Fruit fly (Drosophila melanogaster) whole organism, embryonic: Measurements from ENCODE around the gene Ubc7.

Source experiments
- Adf1 ChIP-seq: fragments of 200-800 bp; sonication (Bioruptor generic); IDR thresholded peaks from 2 replicates; pipeline ENCODE4 v1.3.6; 2022; ENCODE audit warnings: missing biosample characterization, missing genetic modification characterization
- Atf-2 ChIP-seq: fragments of 200-800 bp; sonication (Bioruptor generic); optimal IDR thresholded peaks from 2 replicates; lab custom pipeline; 2016; ENCODE audit warnings: missing biosample characterization, missing genetic modification characterization
- Bdp1 ChIP-seq: fragments of 200-800 bp; sonication (Bioruptor generic); optimal IDR thresholded peaks from 3 replicates; lab custom pipeline; 2016; ENCODE audit warnings: missing biosample characterization, missing genetic modification characterization
- Blimp-1 ChIP-seq: fragments of 200-800 bp; sonication (Bioruptor generic); optimal IDR thresholded peaks from 3 replicates; lab custom pipeline; 2018; ENCODE audit warnings: missing biosample characterization, missing genetic modification characterization, mild to moderate bottlenecking, moderate library complexity, missing genetic modification reagents
- CG12155 ChIP-seq: fragments of 200-800 bp; sonication (Bioruptor generic); optimal IDR thresholded peaks from 3 replicates; lab custom pipeline; 2016; ENCODE audit warnings: missing biosample characterization, missing genetic modification characterization
- CG12659 ChIP-seq: fragments of 200-800 bp; sonication (Bioruptor generic); optimal IDR thresholded peaks from 3 replicates; lab custom pipeline; 2017; ENCODE audit warnings: mild to moderate bottlenecking, missing biosample characterization, missing genetic modification reagents, missing genetic modification characterization
- CG12769 ChIP-seq: fragments of 200-800 bp; sonication (Bioruptor generic); optimal IDR thresholded peaks from 2 replicates; lab custom pipeline; 2019; ENCODE audit warnings: missing biosample characterization, mild to moderate bottlenecking, missing genetic modification characterization, moderate library complexity
- CG1529 ChIP-seq: fragments of 200-800 bp; sonication (Bioruptor generic); optimal IDR thresholded peaks from 3 replicates; lab custom pipeline; 2018; ENCODE audit warnings: missing biosample characterization, missing genetic modification characterization
- CG16863 ChIP-seq: fragments of 200-800 bp; sonication (Bioruptor generic); optimal IDR thresholded peaks from 3 replicates; lab custom pipeline; 2016; ENCODE audit warnings: missing biosample characterization, missing genetic modification characterization
- CG17612 ChIP-seq: fragments of 200-800 bp; sonication (Bioruptor generic); IDR thresholded peaks from 2 replicates; pipeline ENCODE4 v1.3.6; 2022; ENCODE audit warnings: missing biosample characterization, missing genetic modification characterization
- CG18262 ChIP-seq: fragments of 200-800 bp; optimal IDR thresholded peaks from 3 replicates; lab custom pipeline; 2019; ENCODE audit warnings: missing biosample characterization, mild to moderate bottlenecking, missing genetic modification characterization, moderate library complexity
- CG32772 ChIP-seq: fragments of 200-800 bp; sonication (Bioruptor generic); IDR thresholded peaks from 2 replicates; pipeline ENCODE4 v1.3.6; 2022; ENCODE audit warnings: missing biosample characterization, missing genetic modification characterization
- CG5953 ChIP-seq: fragments of 200-800 bp; sonication (Bioruptor generic); IDR thresholded peaks from 2 replicates; pipeline ENCODE4 v1.3.6; 2022; ENCODE audit warnings: missing biosample characterization, missing genetic modification characterization
- CTCF ChIP-seq: fragments of 200-800 bp; sonication (Bioruptor generic); optimal IDR thresholded peaks from 2 replicates; lab custom pipeline; 2017; ENCODE audit warnings: missing biosample characterization, mild to moderate bottlenecking, missing genetic modification characterization, moderate library complexity
- CrebB ChIP-seq: fragments of 200-800 bp; sonication (Bioruptor generic); optimal IDR thresholded peaks from 3 replicates; lab custom pipeline; 2018; ENCODE audit warnings: missing biosample characterization, mild to moderate bottlenecking, missing genetic modification characterization
- D19A ChIP-seq: fragments of 200-800 bp; optimal IDR thresholded peaks from 3 replicates; lab custom pipeline; 2019; ENCODE audit warnings: missing biosample characterization, mild to moderate bottlenecking, missing genetic modification characterization, moderate library complexity
- Dbx ChIP-seq: fragments of 200-800 bp; sonication (Bioruptor generic); IDR thresholded peaks from 3 replicates; pipeline ENCODE4 v1.3.6; 2022; ENCODE audit warnings: missing biosample characterization, missing genetic modification characterization
- Doc3 ChIP-seq: fragments of 200-800 bp; sonication (Bioruptor generic); IDR thresholded peaks from 3 replicates; pipeline ENCODE4 v1.3.6; 2022; ENCODE audit warnings: missing biosample characterization, missing genetic modification characterization; ENCODE audit not compliant: partially characterized antibody
- Dp ChIP-seq: fragments of 200-800 bp; sonication (Bioruptor generic); optimal IDR thresholded peaks from 2 replicates; lab custom pipeline; 2018; ENCODE audit warnings: missing biosample characterization, mild to moderate bottlenecking, missing genetic modification characterization, moderate library complexity
- HLH4C ChIP-seq: fragments of 200-800 bp; sonication (Bioruptor generic); IDR thresholded peaks from 3 replicates; pipeline ENCODE4 v1.3.6; 2022; ENCODE audit warnings: missing biosample characterization, missing genetic modification characterization; ENCODE audit not compliant: partially characterized antibody
- HmgD ChIP-seq: fragments of 200-800 bp; sonication (Bioruptor generic); optimal IDR thresholded peaks from 3 replicates; lab custom pipeline; 2016; ENCODE audit warnings: missing biosample characterization, missing genetic modification characterization
- Hr78 ChIP-seq, 2 experiments: fragments of 200-800 bp in 1 of 2; fragments of >200 bp in 1 of 2; sonication (Bioruptor generic) in 1 of 2; optimal IDR thresholded peaks; 2 replicates each; lab custom pipeline; 2017 to 2019; ENCODE audit warnings: missing biosample characterization in 2 of 2, missing genetic modification characterization in 2 of 2, mild to moderate bottlenecking in 1 of 2, moderate library complexity in 1 of 2
- Hsf ChIP-seq: fragments of 200-800 bp; sonication (Bioruptor generic); optimal IDR thresholded peaks from 3 replicates; lab custom pipeline; 2016; ENCODE audit warnings: missing biosample characterization, missing genetic modification characterization
- NFAT ChIP-seq: fragments of 200-800 bp; sonication (Bioruptor generic); IDR thresholded peaks from 2 replicates; pipeline ENCODE4 v1.3.6; 2022; ENCODE audit warnings: missing biosample characterization, missing genetic modification characterization
- Ssrp ChIP-seq: fragments of 200-800 bp; sonication (Bioruptor generic); optimal IDR thresholded peaks from 2 replicates; lab custom pipeline; 2018; ENCODE audit warnings: missing biosample characterization, mild to moderate bottlenecking, missing genetic modification characterization, moderate library complexity
- Stat92E ChIP-seq, 3 experiments: fragments of >200 bp in 2 of 3; fragments of 200-800 bp in 1 of 3; sonication (Bioruptor generic) in 1 of 3; optimal IDR thresholded peaks; 2 replicates each; lab custom pipeline; 2017 to 2019; ENCODE audit warnings: missing biosample characterization in 3 of 3, missing genetic modification characterization in 3 of 3, mild to moderate bottlenecking in 1 of 3, moderate library complexity in 1 of 3
- Trl ChIP-seq, 3 experiments: fragments of >200 bp in 2 of 3; fragments of 200-800 bp in 1 of 3; sonication (Bioruptor generic) in 1 of 3; optimal IDR thresholded peaks; 2 replicates in 1 of 3; 3 replicates in 2 of 3; lab custom pipeline; 2016 to 2017; ENCODE audit warnings: missing biosample characterization in 1 of 3, missing genetic modification characterization in 1 of 3
- Usf ChIP-seq: fragments of 200-800 bp; sonication (Bioruptor generic); optimal IDR thresholded peaks from 2 replicates; lab custom pipeline; 2017; ENCODE audit warnings: missing genotype, missing biosample characterization, missing genetic modification characterization
- ab ChIP-seq: fragments of 200-800 bp; sonication (Bioruptor generic); optimal IDR thresholded peaks from 2 replicates; lab custom pipeline; 2016; ENCODE audit warnings: missing biosample characterization, missing genetic modification characterization
- abd-A ChIP-seq: fragments of 200-800 bp; sonication (Bioruptor generic); optimal IDR thresholded peaks from 3 replicates; lab custom pipeline; 2019; ENCODE audit warnings: missing biosample characterization, mild to moderate bottlenecking, missing genetic modification characterization, moderate library complexity
- bowl ChIP-seq: fragments of 200-800 bp; sonication (Bioruptor generic); IDR thresholded peaks from 2 replicates; pipeline ENCODE4 v1.3.6; 2022; ENCODE audit warnings: missing biosample characterization, missing genetic modification characterization
- br ChIP-seq: fragments of >200 bp; optimal IDR thresholded peaks from 2 replicates; lab custom pipeline; 2017
- chinmo ChIP-seq: fragments of 200-800 bp; sonication (Bioruptor generic); IDR thresholded peaks from 4 replicates; pipeline ENCODE4 v1.3.6; 2022; ENCODE audit warnings: missing biosample characterization, missing genetic modification characterization; ENCODE audit not compliant: partially characterized antibody
- esg ChIP-seq: fragments of 200-800 bp; sonication (Bioruptor generic); conservative IDR thresholded peaks from 2 replicates; pipeline ENCODE4 v1.3.6; 2022; ENCODE audit warnings: missing biosample characterization, missing genetic modification characterization
- grau ChIP-seq: fragments of 200-800 bp; optimal IDR thresholded peaks from 3 replicates; lab custom pipeline; 2019; ENCODE audit warnings: missing biosample characterization, mild to moderate bottlenecking, missing genetic modification characterization, moderate library complexity
- gsb-n ChIP-seq: fragments of 200-800 bp; sonication (Bioruptor generic); optimal IDR thresholded peaks from 3 replicates; lab custom pipeline; 2018; ENCODE audit warnings: missing biosample characterization, mild to moderate bottlenecking, missing genetic modification characterization
- ham ChIP-seq: fragments of 200-800 bp; sonication (Bioruptor generic); IDR thresholded peaks from 2 replicates; pipeline ENCODE4 v1.3.6; 2022; ENCODE audit warnings: missing biosample characterization, missing genetic modification characterization
- hbn ChIP-seq: fragments of 200-800 bp; sonication (Bioruptor generic); IDR thresholded peaks from 2 replicates; pipeline ENCODE4 v1.3.6; 2022; ENCODE audit warnings: missing biosample characterization, missing genetic modification characterization; ENCODE audit not compliant: partially characterized antibody
- inv ChIP-seq: fragments of 200-800 bp; sonication (Bioruptor generic); IDR thresholded peaks from 2 replicates; pipeline ENCODE4 v1.3.6; 2022; ENCODE audit warnings: missing biosample characterization, missing genetic modification characterization; ENCODE audit not compliant: partially characterized antibody
- nmo ChIP-seq: fragments of 200-800 bp; sonication (Bioruptor generic); optimal IDR thresholded peaks from 2 replicates; lab custom pipeline; 2018; ENCODE audit warnings: missing biosample characterization, mild to moderate bottlenecking, missing genetic modification characterization, moderate library complexity
- pzg ChIP-seq: fragments of 200-800 bp; sonication (Bioruptor generic); optimal IDR thresholded peaks from 3 replicates; lab custom pipeline; 2018; ENCODE audit warnings: missing biosample characterization, mild to moderate bottlenecking, missing genetic modification characterization, moderate library complexity
- ro ChIP-seq: fragments of 200-800 bp; sonication (Bioruptor generic); IDR thresholded peaks from 2 replicates; pipeline ENCODE4 v1.3.6; 2022; ENCODE audit warnings: missing biosample characterization, missing genetic modification characterization
- sd ChIP-seq: fragments of 200-800 bp; sonication (Bioruptor generic); optimal IDR thresholded peaks from 3 replicates; lab custom pipeline; 2018; ENCODE audit warnings: missing biosample characterization, mild to moderate bottlenecking, missing genetic modification characterization, moderate library complexity
- sens ChIP-seq: fragments of 200-800 bp; sonication (Bioruptor generic); peaks from one replicate; lab custom pipeline; 2016; ENCODE audit warnings: missing biosample characterization, missing genetic modification characterization
- sna ChIP-seq: fragments of 200-800 bp; sonication (Bioruptor generic); IDR thresholded peaks from 2 replicates; pipeline ENCODE4 v1.3.6; 2022; ENCODE audit warnings: missing biosample characterization, missing genetic modification characterization; ENCODE audit not compliant: partially characterized antibody
- toy ChIP-seq: fragments of 200-800 bp; sonication (Bioruptor generic); IDR thresholded peaks from 2 replicates; pipeline ENCODE4 v1.3.6; 2022; ENCODE audit warnings: missing biosample characterization, missing genetic modification characterization
- trh ChIP-seq: fragments of 200-800 bp; sonication (Bioruptor generic); optimal IDR thresholded peaks from 2 replicates; lab custom pipeline; 2016; ENCODE audit warnings: missing biosample characterization, missing genetic modification characterization
- wor ChIP-seq: fragments of 200-800 bp; sonication (Bioruptor generic); IDR thresholded peaks from 2 replicates; pipeline ENCODE4 v1.3.6; 2022; ENCODE audit warnings: missing biosample characterization, missing genetic modification characterization
- zen2 ChIP-seq: fragments of 200-800 bp; sonication (Bioruptor generic); IDR thresholded peaks from 3 replicates; pipeline ENCODE4 v1.3.6; 2022; ENCODE audit warnings: missing biosample characterization, missing genetic modification characterization; ENCODE audit not compliant: partially characterized antibody

Gene Ubc7

dm6 chrX:16610601-16611058 lies 17.2 kb downstream of the Ubc7 start, which contains the start of gene mbt (continued):
- TF ChIP-seq Atf-2 (no peak), trh (GFP tag; lab: Kevin White, UChicago) (no peak), bowl (GFP tag; lab: Robert Waterston, UW) (no peak), ro (GFP tag; lab: Robert Waterston, UW) (no peak), Dp (GFP tag; lab: Kevin White, UChicago) (peak; percentile 82), Doc3 (GFP tag; lab: Robert Waterston, UW) (peak; percentile 88), HmgD (peak; percentile 51), esg (GFP tag; lab: Robert Waterston, UW) (no peak), NFAT (GFP tag; lab: Robert Waterston, UW) (no peak), ab (GFP tag; lab: Kevin White, UChicago) (no peak), CTCF (peak; percentile 22), Dbx (GFP tag; lab: Robert Waterston, UW) (no peak), sna (GFP tag; lab: Robert Waterston, UW) (peak; percentile 74), inv (peak; percentile 89), Hsf (GFP tag; lab: Kevin White, UChicago) (peak; percentile 7), hbn (GFP tag; lab: Robert Waterston, UW) (peak; percentile 89), CG18262 (tag; lab: Kevin White, UChicago) (no peak), nmo (GFP tag; lab: Kevin White, UChicago) (peak; percentile 60), CG16863 (GFP tag; lab: Kevin White, UChicago) (peak; percentile 8), CrebB (peak; percentile 11), HLH4C (GFP tag; lab: Robert Waterston, UW) (peak; percentile 82), Trl (optimal IDR thresholded peaks at IDR 0.05; lab: Kevin White, UChicago) (no peak), Trl (GFP tag; optimal IDR thresholded peaks at IDR 0.05; lab: Kevin White, UChicago) (peak; percentile 12), zen2 (GFP tag; lab: Robert Waterston, UW) (peak; percentile 86), Bdp1 (no peak), Stat92E (GFP tag; optimal IDR thresholded peaks at IDR 0.05; lab: Kevin White, UChicago) (peak in 1 of 3 experiments; percentile 42), pzg (GFP tag; lab: Kevin White, UChicago) (peak; percentile 93), CG12659 (GFP tag; lab: Kevin White, UChicago) (peak; percentile 74), gsb-n (tag; lab: Kevin White, UChicago) (peak; percentile 27), ham (GFP tag; lab: Robert Waterston, UW) (no peak), CG12155 (GFP tag; lab: Kevin White, UChicago) (peak; percentile 21), D19A (tag; lab: Kevin White, UChicago) (peak; percentile 1), wor (GFP tag; lab: Robert Waterston, UW) (no peak)
- TF ChIP-seq, all 482 proteins: peak for 130

dm6 chrX:16616773-16617738 lies 23.6 kb downstream of the Ubc7 start:
- TF ChIP-seq chinmo (GFP tag; lab: Robert Waterston, UW) (0 out of 4 replicates have a peak, but pooled peaks have one; percentile 36), Adf1 (GFP tag; lab: Robert Waterston, UW) (no peak), abd-A (tag; lab: Kevin White, UChicago) (peak; percentile 16), CG17612 (GFP tag; lab: Robert Waterston, UW) (no peak), CG32772 (GFP tag; lab: Robert Waterston, UW) (no peak), Usf (GFP tag; lab: Kevin White, UChicago) (no peak), CG12769 (tag; lab: Kevin White, UChicago) (peak; percentile 87), grau (peak; percentile 72), CG5953 (GFP tag; lab: Robert Waterston, UW) (no peak), CG1529 (GFP tag; lab: Kevin White, UChicago) (no peak), Blimp-1 (GFP tag; lab: Kevin White, UChicago) (peak; percentile 85), toy (GFP tag; lab: Robert Waterston, UW) (no peak), sd (peak; percentile 13), Hr78 (GFP tag; optimal IDR thresholded peaks at IDR 0.05; lab: Kevin White, UChicago) (no peak), br (no peak), sens (GFP tag; lab: Kevin White, UChicago) (peak; percentile 6), Ssrp (tag; lab: Kevin White, UChicago) (no peak)
